Worm (Caenorhabditis elegans): ENCODE data around the gene EGAP1.1.

The EGAP1.1 gene

ce11 chrIII:5950756-5951345, 13.8 kb upstream of the EGAP1.1 start:
- TF ChIP-seq tab-1 (GFP tag; IDR thresholded peaks at IDR 0.05) (no peak), flt-1 (GFP tag; IDR thresholded peaks at IDR 0.05) (no peak), ztf-23 (GFP tag; IDR thresholded peaks at IDR 0.05) (no peak), klf-2 (GFP tag; conservative IDR thresholded peaks at IDR 0.05) (no peak), T22C8.4 (GFP tag; IDR thresholded peaks at IDR 0.05) (no peak), med-1 (GFP tag; optimal IDR thresholded peaks at IDR 0.05; ENCODE audit: insufficient read depth) (no peak), cog-1 (tag; optimal IDR thresholded peaks at IDR 0.05) (no peak), ref-1 (GFP tag; conservative IDR thresholded peaks at IDR 0.05) (no peak), ztf-29 (GFP tag; IDR thresholded peaks at IDR 0.05) (no peak)

ce11 chrIII:5949817-5950216, 12.8 kb upstream of the EGAP1.1 start:
- TF ChIP-seq ztf-29 (GFP tag; IDR thresholded peaks at IDR 0.05) = no peak
- no peak for TF ChIP-seq klf-2 (GFP tag; conservative IDR thresholded peaks at IDR 0.05)
- TF ChIP-seq T22C8.4 (GFP tag; IDR thresholded peaks at IDR 0.05) = no peak
- TF ChIP-seq ref-1 (GFP tag; conservative IDR thresholded peaks at IDR 0.05) = no peak
- no peak for TF ChIP-seq med-1 (GFP tag; optimal IDR thresholded peaks at IDR 0.05; ENCODE audit: insufficient read depth)
- no peak for TF ChIP-seq tab-1 (GFP tag; IDR thresholded peaks at IDR 0.05)
- no peak for TF ChIP-seq ztf-23 (GFP tag; IDR thresholded peaks at IDR 0.05)
- TF ChIP-seq flt-1 (GFP tag; IDR thresholded peaks at IDR 0.05) = no peak
- no peak for TF ChIP-seq cog-1 (tag; optimal IDR thresholded peaks at IDR 0.05)

ce11 chrIII:5948986-5949385, 12.0 kb upstream of the EGAP1.1 start:
- TF ChIP-seq ztf-29 (GFP tag; IDR thresholded peaks at IDR 0.05) (no peak), tab-1 (GFP tag; IDR thresholded peaks at IDR 0.05) (no peak), flt-1 (GFP tag; IDR thresholded peaks at IDR 0.05) (no peak), T22C8.4 (GFP tag; IDR thresholded peaks at IDR 0.05) (no peak), med-1 (GFP tag; optimal IDR thresholded peaks at IDR 0.05; ENCODE audit: insufficient read depth) (no peak)

- TF ChIP-seq klf-2 (GFP tag; conservative IDR thresholded peaks at IDR 0.05) (no peak), cog-1 (tag; optimal IDR thresholded peaks at IDR 0.05) (no peak), ref-1 (GFP tag; conservative IDR thresholded peaks at IDR 0.05) (no peak), tab-1 (GFP tag; IDR thresholded peaks at IDR 0.05) (no peak), flt-1 (GFP tag; IDR thresholded peaks at IDR 0.05) (no peak), T22C8.4 (GFP tag; IDR thresholded peaks at IDR 0.05) (no peak), med-1 (GFP tag; optimal IDR thresholded peaks at IDR 0.05; ENCODE audit: insufficient read depth) (no peak), ztf-29 (GFP tag; IDR thresholded peaks at IDR 0.05) (no peak)
Observed at ce11 chrIII:5948162-5948933, 11.3 kb upstream of the EGAP1.1 start, which contains the start of the genes F25B5.6 and F25B5.3. F25B5.6 (minus strand) TSS chrIII:5948733. F25B5.3 (plus strand) TSS chrIII:5948883.

- TF ChIP-seq ztf-29 (GFP tag; IDR thresholded peaks at IDR 0.05) (no peak), med-1 (GFP tag; optimal IDR thresholded peaks at IDR 0.05; ENCODE audit: insufficient read depth) (no peak), T22C8.4 (GFP tag; IDR thresholded peaks at IDR 0.05) (no peak), ref-1 (GFP tag; conservative IDR thresholded peaks at IDR 0.05) (no peak), cog-1 (tag; optimal IDR thresholded peaks at IDR 0.05) (no peak), tab-1 (GFP tag; IDR thresholded peaks at IDR 0.05) (no peak), klf-2 (GFP tag; conservative IDR thresholded peaks at IDR 0.05) (no peak), flt-1 (GFP tag; IDR thresholded peaks at IDR 0.05) (no peak), ztf-23 (GFP tag; IDR thresholded peaks at IDR 0.05) (no peak)
Observed at ce11 chrIII:5945865-5946264, 8.8 kb upstream of the EGAP1.1 start, which contains the start of gene F25B5.5. F25B5.5 (minus strand) TSS chrIII:5946124.

- TF ChIP-seq T22C8.4 (GFP tag; IDR thresholded peaks at IDR 0.05) = 0 out of 2 replicates have a peak, but pooled peaks have one; percentile 7
- TF ChIP-seq cog-1 (tag; optimal IDR thresholded peaks at IDR 0.05) = no peak
- TF ChIP-seq ref-1 (GFP tag; conservative IDR thresholded peaks at IDR 0.05) = no peak
- no peak for TF ChIP-seq klf-2 (GFP tag; conservative IDR thresholded peaks at IDR 0.05)
- TF ChIP-seq ztf-23 (GFP tag; IDR thresholded peaks at IDR 0.05) = no peak
- no peak for TF ChIP-seq med-1 (GFP tag; optimal IDR thresholded peaks at IDR 0.05; ENCODE audit: insufficient read depth)
- no peak for TF ChIP-seq ztf-29 (GFP tag; IDR thresholded peaks at IDR 0.05)
- TF ChIP-seq tab-1 (GFP tag; IDR thresholded peaks at IDR 0.05) = 0 out of 2 replicates have a peak, but pooled peaks have one; percentile 20
- TF ChIP-seq flt-1 (GFP tag; IDR thresholded peaks at IDR 0.05) = no peak
Observed at ce11 chrIII:5943368-5944180, 6.6 kb upstream of the EGAP1.1 start.

ce11 chrIII:5942104-5942503, 5.1 kb upstream of the EGAP1.1 start:
- TF ChIP-seq ztf-29 (GFP tag; IDR thresholded peaks at IDR 0.05) (no peak), med-1 (GFP tag; optimal IDR thresholded peaks at IDR 0.05; ENCODE audit: insufficient read depth) (no peak), T22C8.4 (GFP tag; IDR thresholded peaks at IDR 0.05) (no peak), klf-2 (GFP tag; conservative IDR thresholded peaks at IDR 0.05) (no peak), flt-1 (GFP tag; IDR thresholded peaks at IDR 0.05) (no peak), ztf-23 (GFP tag; IDR thresholded peaks at IDR 0.05) (no peak), cog-1 (tag; optimal IDR thresholded peaks at IDR 0.05) (no peak), ref-1 (GFP tag; conservative IDR thresholded peaks at IDR 0.05) (no peak)

ce11 chrIII:5940525-5940974, 3.5 kb upstream of the EGAP1.1 start:
- TF ChIP-seq ztf-29 (GFP tag; IDR thresholded peaks at IDR 0.05) (no peak), ref-1 (GFP tag; conservative IDR thresholded peaks at IDR 0.05) (no peak), tab-1 (GFP tag; IDR thresholded peaks at IDR 0.05) (no peak), med-1 (GFP tag; optimal IDR thresholded peaks at IDR 0.05; ENCODE audit: insufficient read depth) (no peak), T22C8.4 (GFP tag; IDR thresholded peaks at IDR 0.05) (peak; percentile 92), cog-1 (tag; optimal IDR thresholded peaks at IDR 0.05) (no peak), klf-2 (GFP tag; conservative IDR thresholded peaks at IDR 0.05) (no peak), flt-1 (GFP tag; IDR thresholded peaks at IDR 0.05) (peak; percentile 68; the same call in 1 of the 2 replicates), ztf-23 (GFP tag; IDR thresholded peaks at IDR 0.05) (0 out of 2 replicates have a peak, but pooled peaks have one; percentile 19)
